Worm (Caenorhabditis elegans): ENCODE data around the gene R09E10.13.

Gene R09E10.13

DNA sequence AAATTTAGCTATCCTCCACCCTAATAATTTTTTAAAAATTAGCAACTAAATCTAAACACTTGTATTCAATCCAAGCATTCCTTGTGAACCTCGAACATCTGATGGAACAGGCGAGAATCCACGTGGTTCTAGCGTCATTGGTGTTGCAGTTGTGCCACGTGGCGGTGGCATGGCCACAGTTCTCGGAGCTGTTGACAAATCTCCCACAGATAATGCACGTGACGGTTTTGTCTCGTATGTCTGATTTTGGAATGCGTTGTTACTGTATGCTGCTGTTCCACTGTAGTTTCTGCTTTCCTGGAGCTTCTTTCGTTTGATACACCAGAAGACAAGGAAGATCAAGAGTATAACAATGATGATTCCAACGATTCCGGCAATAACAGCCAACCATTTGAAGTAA lies 1.1 kb upstream of the R09E10.13 start:
- TF ChIP-seq npax-4 (tag; optimal IDR thresholded peaks at IDR 0.05) (no peak), ceh-6 (GFP tag; optimal IDR thresholded peaks at IDR 0.05) (no peak), ceh-18 (tag; optimal IDR thresholded peaks at IDR 0.05) (no peak), lin-11 (tag; optimal IDR thresholded peaks at IDR 0.05) (no peak), pros-1 (tag; optimal IDR thresholded peaks at IDR 0.05) (no peak), ceh-9 (tag; optimal IDR thresholded peaks at IDR 0.05) (no peak), dve-1 (tag; optimal IDR thresholded peaks at IDR 0.05) (no peak), nhr-232 (tag; optimal IDR thresholded peaks at IDR 0.05) (no peak), che-1 (tag; optimal IDR thresholded peaks at IDR 0.05) (no peak), zip-5 (tag; optimal IDR thresholded peaks at IDR 0.05) (no peak), mec-3 (tag; optimal IDR thresholded peaks at IDR 0.05; ENCODE audit: borderline replicate concordance) (no peak), K09A11.1 (tag; optimal IDR thresholded peaks at IDR 0.05; ENCODE audit: insufficient read depth) (no peak)

DNA sequence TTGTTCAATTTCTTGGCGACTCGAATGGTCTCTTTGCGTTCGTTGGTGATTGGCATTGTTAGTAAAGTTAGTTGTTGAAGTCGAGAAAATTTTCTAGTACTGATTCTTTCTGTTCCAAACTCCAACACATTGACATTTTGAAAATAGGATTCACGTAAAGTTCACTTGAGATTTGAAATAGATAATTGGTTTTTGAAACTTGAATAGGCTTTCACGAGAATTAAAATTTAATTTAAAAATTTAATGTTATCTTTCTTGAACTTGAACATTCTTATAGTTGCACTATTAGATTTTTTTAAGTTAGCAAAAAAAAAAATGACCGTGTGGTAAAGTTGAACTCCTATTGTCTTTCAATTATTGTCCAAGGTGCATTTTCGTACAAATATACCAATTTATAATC lies 914 bp downstream of the R09E10.13 start, which contains the start of gene R09E10.6:
Gene R09E10.6 (minus strand): TSS at position 101 of the 400 bp plus-strand sequence.
- TF ChIP-seq rnt-1 (tag; optimal IDR thresholded peaks at IDR 0.05), result no peak

DNA sequence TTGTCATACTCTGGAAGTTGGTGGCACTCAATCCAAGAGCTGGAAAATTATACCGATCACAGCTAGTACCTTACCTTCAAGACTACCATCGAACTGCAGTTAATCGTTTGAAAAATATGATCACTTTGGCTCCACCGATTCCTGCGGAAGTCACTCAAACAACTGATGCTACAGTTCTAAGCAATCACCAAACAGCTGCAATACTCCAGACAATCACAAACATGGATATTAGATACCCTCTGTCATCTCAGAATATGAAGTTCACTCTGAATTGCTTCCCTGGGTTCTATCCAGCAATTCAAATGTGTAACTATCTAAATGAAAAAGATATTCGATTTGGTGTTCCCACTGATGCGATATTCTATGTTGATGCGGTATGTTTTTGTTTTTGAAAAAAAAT lies 6.4 kb downstream of the R09E10.13 start:
- TF ChIP-seq ceh-24 (tag; optimal IDR thresholded peaks at IDR 0.05), result no peak
- TF ChIP-seq che-1 (tag; optimal IDR thresholded peaks at IDR 0.05), result no peak

DNA sequence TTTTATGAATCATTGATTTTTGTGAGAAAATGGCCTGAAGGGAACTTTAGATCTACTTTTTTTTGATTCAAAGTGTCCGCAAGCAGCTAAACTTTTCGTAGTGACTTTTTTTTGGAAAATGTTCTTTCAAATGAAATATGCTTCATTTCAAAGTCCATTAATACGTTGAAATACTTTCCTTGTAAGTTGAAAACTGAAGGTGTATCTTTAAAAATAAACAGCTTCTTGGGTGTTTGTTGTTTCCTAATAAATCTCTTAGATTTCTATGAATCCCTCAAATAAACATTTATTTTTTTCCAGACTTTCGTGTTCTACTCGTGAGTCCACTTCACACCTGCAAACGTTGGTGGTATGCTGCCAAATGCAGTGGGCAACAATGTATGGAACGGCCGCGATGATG lies 8.3 kb downstream of the R09E10.13 start, which contains the start of gene ebax-1:
Gene ebax-1 (plus strand): TSS at position 301 of the 400 bp plus-strand sequence.
- TF ChIP-seq fkh-10 (GFP tag; optimal IDR thresholded peaks at IDR 0.05), result no peak
- no peak for TF ChIP-seq ets-4 (tag; optimal IDR thresholded peaks at IDR 0.05)
- TF ChIP-seq T23F11.4 (GFP tag; optimal IDR thresholded peaks at IDR 0.05), result no peak
- no peak for TF ChIP-seq Y22D7AL.16 (tag; optimal IDR thresholded peaks at IDR 0.05)
- TF ChIP-seq ceh-30 (tag; optimal IDR thresholded peaks at IDR 0.05), result no peak
- no peak for TF ChIP-seq nhr-232 (tag; optimal IDR thresholded peaks at IDR 0.05)
- no peak for TF ChIP-seq ttx-3 (tag; optimal IDR thresholded peaks at IDR 0.05)
- no peak for TF ChIP-seq odd-2 (tag; optimal IDR thresholded peaks at IDR 0.05)
- no peak for TF ChIP-seq sox-2 (GFP tag; IDR thresholded peaks at IDR 0.05)
- TF ChIP-seq ref-2 (tag; optimal IDR thresholded peaks at IDR 0.05), result no peak
- TF ChIP-seq ztf-16 (tag; optimal IDR thresholded peaks at IDR 0.05), result no peak
- no peak for TF ChIP-seq lin-11 (tag; optimal IDR thresholded peaks at IDR 0.05)
- no peak for TF ChIP-seq sox-4 (tag; optimal IDR thresholded peaks at IDR 0.05)
- TF ChIP-seq C08G9.2 (tag; optimal IDR thresholded peaks at IDR 0.05), result no peak

DNA sequence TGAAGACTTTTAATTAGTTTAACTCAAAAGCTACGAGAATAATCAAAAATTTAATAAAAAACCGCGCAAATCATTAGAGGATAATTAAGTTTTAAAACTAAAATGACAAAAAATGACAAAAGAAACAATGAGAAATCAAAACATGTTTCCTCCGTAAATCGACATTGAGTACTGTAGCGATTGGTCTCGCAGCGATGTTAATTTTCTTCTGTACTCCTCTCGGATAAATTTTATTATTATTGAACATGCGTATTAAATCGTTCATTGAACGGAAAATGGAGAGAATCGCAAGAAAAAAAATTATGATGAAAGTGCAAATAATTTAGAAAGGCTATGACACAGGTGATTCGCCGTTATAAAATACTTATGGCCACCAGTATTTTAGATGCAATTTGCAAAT lies 9.6 kb downstream of the R09E10.13 start:
- TF ChIP-seq ceh-30 (tag; optimal IDR thresholded peaks at IDR 0.05), result no peak
- TF ChIP-seq pha-4 (tag; optimal IDR thresholded peaks at IDR 0.05), result no peak
- TF ChIP-seq pat-9 (tag; optimal IDR thresholded peaks at IDR 0.05), result no peak
- TF ChIP-seq zip-5 (tag; optimal IDR thresholded peaks at IDR 0.05), result no peak
- no peak for TF ChIP-seq ttx-3 (tag; optimal IDR thresholded peaks at IDR 0.05)
- no peak for TF ChIP-seq ets-4 (tag; optimal IDR thresholded peaks at IDR 0.05)
- no peak for TF ChIP-seq madf-2 (tag; optimal IDR thresholded peaks at IDR 0.05)
- TF ChIP-seq ceh-6 (GFP tag; optimal IDR thresholded peaks at IDR 0.05), result no peak
- no peak for TF ChIP-seq fkh-6 (tag; optimal IDR thresholded peaks at IDR 0.05)
- TF ChIP-seq unc-42 (tag; optimal IDR thresholded peaks at IDR 0.05), result no peak
- TF ChIP-seq sox-2 (GFP tag; IDR thresholded peaks at IDR 0.05), result no peak
- TF ChIP-seq pag-3 (tag; optimal IDR thresholded peaks at IDR 0.05; ENCODE audit: borderline replicate concordance), result no peak
- no peak for TF ChIP-seq hlh-8 (tag; optimal IDR thresholded peaks at IDR 0.05)
- no peak for TF ChIP-seq ceh-48 (tag; optimal IDR thresholded peaks at IDR 0.05)
- no peak for TF ChIP-seq rnt-1 (tag; optimal IDR thresholded peaks at IDR 0.05)
- no peak for TF ChIP-seq tbx-7 (tag; optimal IDR thresholded peaks at IDR 0.05)
- TF ChIP-seq C08G9.2 (tag; optimal IDR thresholded peaks at IDR 0.05), result no peak
- TF ChIP-seq ceh-14 (tag; optimal IDR thresholded peaks at IDR 0.05), result no peak
- TF ChIP-seq che-1 (tag; optimal IDR thresholded peaks at IDR 0.05), result no peak
- TF ChIP-seq sdc-2 (tag; optimal IDR thresholded peaks at IDR 0.05), result no peak
